Fruit fly (Drosophila melanogaster) S2 (cell line): ENCODE measurements around the gene fng.

ENCODE experiments used
- CG8478 ChIP-seq: fragments of >200 bp; optimal IDR thresholded peaks from 2 replicates; lab custom pipeline; 2018
- CTCF ChIP-seq, 2 experiments: fragments of >200 bp; optimal IDR thresholded peaks; 2 replicates each; lab custom pipeline; 2018

Gene fng

dm6 chr3L:20942076-20942475 lies 7.2 kb downstream of the fng start:
- no peak for TF ChIP-seq CG8478 (lab: Kevin White, UChicago)
- TF ChIP-seq CTCF (optimal IDR thresholded peaks at IDR 0.05; lab: Kevin White, UChicago) = no peak

DNA sequence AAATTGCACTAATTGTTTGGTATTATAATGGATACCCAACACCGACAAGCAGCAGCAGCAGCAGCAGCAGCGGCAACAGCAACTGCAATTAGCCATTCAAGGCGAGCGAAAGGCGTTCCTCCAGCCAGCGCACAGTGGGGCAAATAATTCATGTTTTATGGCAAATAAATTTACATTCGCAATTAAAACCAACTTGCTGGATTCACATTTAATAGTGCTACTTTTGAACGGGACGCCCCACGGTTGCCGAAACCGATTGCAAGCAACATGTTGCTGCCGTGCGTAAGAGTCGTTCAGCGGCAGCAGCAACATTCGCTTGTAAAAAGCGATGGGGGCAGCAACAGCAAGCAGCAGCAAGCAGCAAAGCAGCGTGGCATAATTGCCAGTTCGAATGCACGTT lies 15.6 kb downstream of the fng start:
- TF ChIP-seq CTCF (optimal IDR thresholded peaks at IDR 0.05; lab: Kevin White, UChicago) = no peak
- no peak for TF ChIP-seq CG8478 (lab: Kevin White, UChicago)

DNA sequence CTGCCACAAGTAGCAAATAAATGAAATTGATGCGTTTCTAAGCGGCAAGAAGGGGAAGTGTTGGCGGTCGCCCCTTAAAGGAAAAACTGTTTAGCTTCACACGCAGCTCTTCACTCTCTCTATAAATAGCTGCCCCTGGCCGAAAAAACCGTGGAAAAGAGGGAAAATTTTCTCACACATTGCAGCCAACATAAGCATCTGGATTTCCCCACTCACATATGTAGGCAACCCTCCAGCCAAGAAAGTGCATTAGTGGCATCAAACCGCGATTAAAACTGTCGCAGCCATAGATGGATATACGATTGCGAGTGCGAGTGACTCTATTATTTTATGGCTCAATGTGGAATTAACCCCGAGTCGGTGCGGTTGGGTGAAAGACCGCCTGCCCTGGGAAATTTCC lies 16.8 kb downstream of the fng start:
- TF ChIP-seq CG8478 (lab: Kevin White, UChicago) = no peak
- no peak for TF ChIP-seq CTCF (optimal IDR thresholded peaks at IDR 0.05; lab: Kevin White, UChicago)

dm6 chr3L:20931510-20931909 lies 17.8 kb downstream of the fng start:
- TF ChIP-seq CTCF (optimal IDR thresholded peaks at IDR 0.05; lab: Kevin White, UChicago) (no peak), CG8478 (lab: Kevin White, UChicago) (no peak)

dm6 chr3L:20930059-20930785 lies 19.1 kb downstream of the fng start:
- TF ChIP-seq CTCF (optimal IDR thresholded peaks at IDR 0.05; lab: Kevin White, UChicago) (no peak), CG8478 (lab: Kevin White, UChicago) (no peak)

DNA sequence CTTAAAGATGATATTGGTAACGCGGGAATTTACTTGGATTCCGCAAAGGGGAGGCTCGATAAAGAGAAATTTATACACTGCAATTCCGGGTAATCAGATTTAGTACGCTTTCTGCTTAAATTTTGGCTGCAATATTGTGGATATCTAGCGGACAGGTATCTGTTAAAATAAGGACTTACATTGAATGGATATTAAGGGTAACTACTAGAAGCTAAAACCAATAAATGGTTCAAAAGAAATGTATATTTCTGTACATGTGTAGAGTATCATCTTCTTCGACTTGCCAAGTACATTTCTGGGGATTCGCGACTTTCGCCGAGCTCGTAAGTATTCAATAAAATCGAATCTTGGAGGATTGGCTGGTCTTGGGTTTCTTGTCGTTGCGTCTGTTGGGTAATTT lies 19.9 kb downstream of the fng start:
- TF ChIP-seq CTCF (optimal IDR thresholded peaks at IDR 0.05; lab: Kevin White, UChicago) (no peak), CG8478 (lab: Kevin White, UChicago) (no peak)

DNA sequence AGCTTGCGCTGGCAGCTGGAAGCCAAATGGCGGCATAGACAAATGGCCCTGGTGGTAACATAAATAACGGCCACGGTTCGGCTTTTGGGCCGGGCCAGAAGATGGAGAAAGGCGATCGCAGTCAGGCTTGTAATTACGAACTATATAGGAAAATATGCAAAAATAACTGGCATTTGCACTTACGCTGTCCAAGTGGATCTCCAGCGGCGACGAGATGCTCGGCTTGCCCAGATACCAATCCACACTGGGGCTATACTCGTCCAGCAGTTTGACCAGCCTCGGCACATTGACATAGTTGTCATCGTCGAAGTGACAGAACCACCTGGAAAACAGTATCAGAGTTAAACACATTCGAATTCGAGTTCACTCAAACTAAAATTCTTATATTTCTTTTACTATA lies 21.8 kb downstream of the fng start, which contains the start of gene CG10589:
CG10589 (plus strand) TSS at position 301 of the 400 bp plus-strand sequence.
- no peak for TF ChIP-seq CG8478 (lab: Kevin White, UChicago)
- TF ChIP-seq CTCF (optimal IDR thresholded peaks at IDR 0.05; lab: Kevin White, UChicago) = no peak

- TF ChIP-seq CG8478 (lab: Kevin White, UChicago) = no peak
These were observed 26.2 kb downstream of the fng start for dm6 chr3L:20923030-20923591.

DNA sequence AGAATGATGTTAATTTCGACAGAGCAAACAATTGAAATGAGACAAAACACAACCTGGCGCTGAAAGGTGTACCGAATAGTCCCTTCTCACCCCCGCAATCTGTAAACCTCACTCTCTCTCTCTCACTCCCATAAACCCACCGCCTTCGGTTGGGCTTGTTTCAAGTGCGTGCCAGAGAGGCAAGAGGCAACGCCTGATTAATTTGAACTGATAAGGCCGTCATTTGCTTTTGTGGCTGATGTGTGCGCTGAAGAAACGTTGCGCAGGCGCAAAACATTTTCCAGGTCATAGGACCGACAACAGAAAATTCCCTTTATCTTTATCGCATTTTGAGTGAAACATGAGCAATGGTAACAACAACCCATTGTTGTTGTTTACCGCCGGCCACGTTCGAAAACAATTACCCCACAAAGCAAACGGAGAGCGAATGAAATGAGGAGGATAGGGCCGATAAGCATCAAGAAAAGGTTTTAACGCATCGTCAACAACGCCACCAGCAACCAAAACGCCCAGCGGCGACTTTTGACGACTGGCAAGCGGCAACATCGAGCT lies 27.0 kb downstream of the fng start:
- no peak for TF ChIP-seq CG8478 (lab: Kevin White, UChicago)
- TF ChIP-seq CTCF (optimal IDR thresholded peaks at IDR 0.05; lab: Kevin White, UChicago) = no peak

DNA sequence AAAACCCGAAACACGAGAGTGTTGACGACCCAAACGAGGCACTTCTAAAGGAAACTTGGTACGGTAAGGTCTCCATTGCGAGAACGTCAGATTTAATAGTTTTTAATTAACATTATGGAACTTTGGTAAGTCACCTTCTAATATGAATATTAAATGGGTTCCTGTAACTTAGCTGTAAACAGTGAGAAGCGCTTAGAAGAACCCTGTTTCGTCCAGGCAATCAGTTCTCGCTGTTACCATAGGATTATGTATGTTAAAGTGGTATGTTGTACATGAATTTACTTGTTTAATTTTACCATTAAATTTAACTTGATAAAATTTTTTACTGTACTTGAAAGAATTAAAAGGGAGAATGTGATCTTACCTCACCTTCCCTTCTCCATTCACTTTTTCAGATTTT lies 27.5 kb downstream of the fng start:
- TF ChIP-seq CTCF (optimal IDR thresholded peaks at IDR 0.05; lab: Kevin White, UChicago) (no peak), CG8478 (lab: Kevin White, UChicago) (no peak)

dm6 chr3L:20920495-20920894 lies 28.8 kb downstream of the fng start:
- TF ChIP-seq CG8478 (lab: Kevin White, UChicago) (no peak), CTCF (optimal IDR thresholded peaks at IDR 0.05; lab: Kevin White, UChicago) (no peak)

DNA sequence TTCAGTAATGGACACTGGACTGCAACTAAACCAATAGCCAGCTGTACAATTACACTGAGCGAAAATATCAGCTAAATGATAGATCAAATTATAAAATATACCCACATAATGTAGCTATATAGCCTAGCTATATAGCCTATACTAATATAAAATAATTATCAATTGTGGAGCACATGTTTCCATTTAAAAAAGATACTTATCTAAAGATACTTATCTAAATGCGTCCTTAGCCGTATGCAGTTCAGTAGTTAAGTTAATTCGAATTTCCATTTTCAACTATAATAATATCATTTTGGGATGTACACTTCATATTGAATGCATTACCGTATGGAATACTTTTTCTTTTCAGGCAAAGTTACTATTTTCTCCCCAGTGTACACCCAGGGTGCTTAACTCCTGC lies 30.4 kb downstream of the fng start:
- TF ChIP-seq CG8478 (lab: Kevin White, UChicago) (no peak), CTCF (optimal IDR thresholded peaks at IDR 0.05; lab: Kevin White, UChicago) (no peak)

- no peak for TF ChIP-seq CG8478 (lab: Kevin White, UChicago)
- no peak for TF ChIP-seq CTCF (optimal IDR thresholded peaks at IDR 0.05; lab: Kevin White, UChicago)
These were observed 32.2 kb downstream of the fng start for dm6 chr3L:20917025-20917691.

dm6 chr3L:20915111-20915510 lies 34.2 kb downstream of the fng start:
- TF ChIP-seq CG8478 (lab: Kevin White, UChicago) = no peak
- no peak for TF ChIP-seq CTCF (optimal IDR thresholded peaks at IDR 0.05; lab: Kevin White, UChicago)

- TF ChIP-seq CG8478 (lab: Kevin White, UChicago) (no peak), CTCF (optimal IDR thresholded peaks at IDR 0.05; lab: Kevin White, UChicago) (no peak)
These were observed 34.9 kb downstream of the fng start for dm6 chr3L:20914375-20914774.
